Worm (Caenorhabditis elegans) whole organism, mixed stage, embryonic: ENCODE results near the gene F26H11.8.

Source experiments
- ces-1 ChIP-seq: fragments of 150-350 bp; optimal IDR thresholded peaks from 2 replicates; lab custom pipeline; 2014; ENCODE audit warnings: missing biosample characterization, missing genetic modification reagents, missing genetic modification characterization
- mep-1 ChIP-seq: fragments of 150-350 bp; optimal IDR thresholded peaks from 2 replicates; lab custom pipeline; 2017; ENCODE audit warnings: missing biosample characterization, missing genetic modification reagents, missing genetic modification characterization, inconsistent platforms
- nhr-12 ChIP-seq: fragments of 150-350 bp; optimal IDR thresholded peaks from 2 replicates; lab custom pipeline; 2014; ENCODE audit warnings: missing biosample characterization, missing genetic modification characterization
- nhr-237 ChIP-seq: fragments of 150-350 bp; optimal IDR thresholded peaks from 2 replicates; lab custom pipeline; 2014; ENCODE audit warnings: missing biosample characterization, missing genetic modification characterization
- nhr-28 ChIP-seq: fragments of 150-350 bp; optimal IDR thresholded peaks from 2 replicates; lab custom pipeline; 2014; ENCODE audit warnings: missing biosample characterization, missing genetic modification characterization
- nhr-76 ChIP-seq: sonication (generic microtip); optimal IDR thresholded peaks from 2 replicates; lab custom pipeline; 2017; ENCODE audit warnings: missing biosample characterization, missing genetic modification characterization
- snpc-4 ChIP-seq: fragments of 150-350 bp; optimal IDR thresholded peaks from 2 replicates; lab custom pipeline; 2014; ENCODE audit warnings: missing biosample characterization, missing genetic modification characterization
- ztf-11 ChIP-seq: fragments of 150-350 bp; optimal IDR thresholded peaks from 2 replicates; lab custom pipeline; 2014; ENCODE audit warnings: missing biosample characterization, missing genetic modification characterization

DNA sequence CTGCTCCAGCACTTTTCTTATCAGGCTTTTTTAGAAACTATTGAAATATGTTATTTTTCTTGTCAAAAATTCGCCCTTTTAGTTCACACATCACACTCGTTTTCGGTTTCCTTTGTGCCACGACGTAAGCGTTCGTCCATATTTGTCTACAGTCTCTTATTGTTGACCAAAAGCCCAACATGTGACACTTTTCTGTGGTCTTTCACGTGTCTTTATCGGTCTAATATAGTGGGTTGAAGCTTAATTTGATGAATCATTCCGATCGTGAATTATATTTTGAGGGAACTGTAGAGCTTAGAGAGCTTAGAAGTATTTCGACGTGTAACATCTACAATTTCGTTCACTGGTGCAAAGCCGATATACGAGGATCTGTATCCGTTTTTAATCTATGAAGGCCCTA is 16.0 kb downstream of the F26H11.8 start:
- TF ChIP-seq ztf-11 (tag; lab: Kevin White, UChicago) (no peak), mep-1 (tag; lab: Kevin White, UChicago) (no peak), nhr-28 (tag; lab: Kevin White, UChicago) (no peak), nhr-237 (tag; lab: Kevin White, UChicago) (no peak), nhr-12 (tag; lab: Kevin White, UChicago) (no peak), nhr-76 (no peak), ces-1 (GFP tag; lab: Kevin White, UChicago) (no peak), snpc-4 (tag; lab: Kevin White, UChicago) (no peak)
